Worm (Caenorhabditis elegans): Measurements from ENCODE around the gene ugt-18.

DNA sequence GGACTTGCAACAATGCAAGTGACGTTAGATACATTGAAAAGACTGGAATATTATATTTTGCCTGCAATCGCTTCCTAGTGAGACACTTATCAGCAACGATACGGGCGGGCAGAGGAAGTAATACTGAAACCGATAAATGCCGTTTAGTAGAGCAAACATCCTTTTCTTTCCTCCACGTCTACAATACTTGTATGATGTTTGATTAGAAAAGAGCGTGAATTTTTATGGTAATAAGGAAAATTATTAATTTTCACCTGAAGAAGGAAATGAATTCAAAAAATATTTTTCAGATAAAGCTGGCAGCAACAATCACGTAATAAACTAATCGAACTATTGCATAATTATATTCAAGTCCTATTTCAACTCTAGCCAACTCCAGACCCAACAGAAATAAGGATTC lies 34.7 kb downstream of the ugt-18 start, which contains the start of gene C44H9.7:
- TF ChIP-seq nhr-76 (tag; optimal IDR thresholded peaks at IDR 0.05) (no peak), mdl-1 (tag; optimal IDR thresholded peaks at IDR 0.05) (no peak), dpl-1 (GFP tag; optimal IDR thresholded peaks at IDR 0.05) (no peak), pha-4 (GFP tag; IDR thresholded peaks at IDR 0.05) (no peak), pha-4 (tag; optimal IDR thresholded peaks at IDR 0.05) (no peak), nhr-28 (tag; optimal IDR thresholded peaks at IDR 0.05) (no peak), zag-1 (tag; optimal IDR thresholded peaks at IDR 0.05) (no peak), lsy-2 (tag; optimal IDR thresholded peaks at IDR 0.05) (no peak), nhr-111 (GFP tag; optimal IDR thresholded peaks at IDR 0.05) (no peak), tra-1 (GFP tag; IDR thresholded peaks at IDR 0.05) (no peak), nhr-77 (tag; optimal IDR thresholded peaks at IDR 0.05) (no peak), aly-2 (tag; optimal IDR thresholded peaks at IDR 0.05) (no peak), nhr-237 (tag; optimal IDR thresholded peaks at IDR 0.05) (no peak), F49E8.2 (tag; optimal IDR thresholded peaks at IDR 0.05; ENCODE audit: borderline replicate concordance) (no peak)

Data from whole organism, L4 larva.